Worm (Caenorhabditis elegans) whole organism, late embryonic: ENCODE results near the gene nspg-5.

Experiments used
- C38D4.7 ChIP-seq: fragments of 200-800 bp; sonication (Bioruptor generic); optimal IDR thresholded peaks from 2 replicates; lab custom pipeline; 2018; ENCODE audit warnings: mild to moderate bottlenecking, missing genetic modification characterization, moderate library complexity, missing compliant biosample characterization
- K02D7.2 ChIP-seq: sonication (generic microtip); optimal IDR thresholded peaks from 2 replicates; lab custom pipeline; 2017; ENCODE audit warnings: mild to moderate bottlenecking, missing genetic modification characterization, missing compliant biosample characterization
- K09A11.1 ChIP-seq: sonication (generic microtip); optimal IDR thresholded peaks from 2 replicates; lab custom pipeline; 2017; ENCODE audit warnings: antibody characterized with exemption, mild to moderate bottlenecking, missing genetic modification characterization, missing compliant biosample characterization; ENCODE audit not compliant: insufficient read depth
- T23F11.4 ChIP-seq: fragments of 200-800 bp; sonication (Bioruptor generic); optimal IDR thresholded peaks from 2 replicates; lab custom pipeline; 2018; ENCODE audit warnings: mild to moderate bottlenecking, missing genetic modification characterization, missing compliant biosample characterization
- Y22D7AL.16 ChIP-seq: sonication (generic microtip); optimal IDR thresholded peaks from 2 replicates; lab custom pipeline; 2016; ENCODE audit warnings: missing genetic modification characterization, missing compliant biosample characterization
- ahr-1 ChIP-seq: sonication (generic microtip); optimal IDR thresholded peaks from 2 replicates; lab custom pipeline; 2016; ENCODE audit warnings: missing genetic modification characterization, missing compliant biosample characterization
- ama-1 ChIP-seq: fragments of 150-350 bp; optimal IDR thresholded peaks from 2 replicates; lab custom pipeline; 2014
- ceh-18 ChIP-seq: sonication (generic microtip); optimal IDR thresholded peaks from 2 replicates; lab custom pipeline; 2016; ENCODE audit warnings: missing genetic modification characterization, missing compliant biosample characterization
- ceh-2 ChIP-seq: sonication (generic microtip); optimal IDR thresholded peaks from 2 replicates; lab custom pipeline; 2016; ENCODE audit warnings: missing genotype, missing genetic modification characterization, missing compliant biosample characterization
- ceh-22 ChIP-seq: sonication (generic microtip); optimal IDR thresholded peaks from 2 replicates; lab custom pipeline; 2017; ENCODE audit warnings: missing biosample characterization, missing genetic modification characterization
- ceh-24 ChIP-seq: sonication (generic microtip); optimal IDR thresholded peaks from 2 replicates; lab custom pipeline; 2016; ENCODE audit warnings: mild to moderate bottlenecking, missing genetic modification characterization, missing compliant biosample characterization
- ceh-30 ChIP-seq: fragments of 150-350 bp; optimal IDR thresholded peaks from 2 replicates; lab custom pipeline; 2014; ENCODE audit warnings: missing biosample characterization, missing genetic modification characterization
- ceh-31 ChIP-seq: sonication (generic microtip); optimal IDR thresholded peaks from 2 replicates; lab custom pipeline; 2016; ENCODE audit warnings: missing genetic modification characterization, missing compliant biosample characterization
- ceh-34 ChIP-seq: sonication (generic microtip); optimal IDR thresholded peaks from 2 replicates; lab custom pipeline; 2016; ENCODE audit warnings: mild to moderate bottlenecking, missing genetic modification characterization, missing compliant biosample characterization
- ceh-45 ChIP-seq: fragments of 200-800 bp; sonication (Bioruptor generic); IDR thresholded peaks from 2 replicates; pipeline ENCODE4 v1.3.6; 2022; ENCODE audit warnings: missing genetic modification reagents, missing genetic modification characterization, missing compliant biosample characterization
- ceh-48 ChIP-seq: sonication (generic microtip); optimal IDR thresholded peaks from 2 replicates; lab custom pipeline; 2016; ENCODE audit warnings: missing genetic modification characterization, inconsistent platforms, missing compliant biosample characterization
- ceh-6 ChIP-seq: fragments of 200-800 bp; sonication (Bioruptor generic); optimal IDR thresholded peaks from 2 replicates; lab custom pipeline; 2018; ENCODE audit warnings: mild to moderate bottlenecking, missing genetic modification characterization, missing compliant biosample characterization
- ceh-9 ChIP-seq: sonication (generic microtip); optimal IDR thresholded peaks from 2 replicates; lab custom pipeline; 2016; ENCODE audit warnings: mild to moderate bottlenecking, missing genetic modification characterization, inconsistent platforms, missing compliant biosample characterization
- ets-4 ChIP-seq: sonication (generic microtip); optimal IDR thresholded peaks from 2 replicates; lab custom pipeline; 2016; ENCODE audit warnings: missing genetic modification characterization, missing compliant biosample characterization
- eyg-1 ChIP-seq: sonication (generic microtip); optimal IDR thresholded peaks from 2 replicates; lab custom pipeline; 2016; ENCODE audit warnings: missing genotype, missing genetic modification characterization, missing compliant biosample characterization
- fax-1 ChIP-seq: sonication (generic microtip); optimal IDR thresholded peaks from 2 replicates; lab custom pipeline; 2016; ENCODE audit warnings: missing genotype, missing genetic modification characterization, missing compliant biosample characterization
- fkh-10 ChIP-seq: fragments of 150-350 bp; optimal IDR thresholded peaks from 2 replicates; lab custom pipeline; 2014; ENCODE audit warnings: missing biosample characterization, missing genetic modification reagents, missing genetic modification characterization
- fkh-6 ChIP-seq: sonication (generic microtip); optimal IDR thresholded peaks from 2 replicates; lab custom pipeline; 2016; ENCODE audit warnings: missing genetic modification characterization, missing compliant biosample characterization
- gmeb-2 ChIP-seq: sonication (generic microtip); optimal IDR thresholded peaks from 2 replicates; lab custom pipeline; 2016; ENCODE audit warnings: missing genetic modification characterization, inconsistent platforms, missing compliant biosample characterization
- hlh-13 ChIP-seq: fragments of 200-800 bp; sonication (Bioruptor generic); optimal IDR thresholded peaks from 2 replicates; lab custom pipeline; 2018; ENCODE audit warnings: mild to moderate bottlenecking, missing genetic modification characterization, missing compliant biosample characterization
- hlh-15 ChIP-seq: sonication (generic microtip); optimal IDR thresholded peaks from 2 replicates; lab custom pipeline; 2016; ENCODE audit warnings: missing genetic modification characterization, missing compliant biosample characterization
- hlh-30 ChIP-seq: sonication (generic microtip); optimal IDR thresholded peaks from 2 replicates; lab custom pipeline; 2017; ENCODE audit warnings: antibody characterized with exemption, missing genetic modification characterization, missing compliant biosample characterization; ENCODE audit not compliant: insufficient read depth
- hlh-6 ChIP-seq: sonication (generic microtip); optimal IDR thresholded peaks from 2 replicates; lab custom pipeline; 2016; ENCODE audit warnings: missing genotype, missing genetic modification characterization, missing compliant biosample characterization
- hlh-8 ChIP-seq: sonication (generic microtip); optimal IDR thresholded peaks from 2 replicates; lab custom pipeline; 2016; ENCODE audit warnings: missing genotype, missing genetic modification characterization, missing compliant biosample characterization
- nfya-1 ChIP-seq: sonication (generic microtip); optimal IDR thresholded peaks from 2 replicates; lab custom pipeline; 2017; ENCODE audit warnings: missing genetic modification characterization, mild to moderate bottlenecking, missing compliant biosample characterization, antibody characterized with exemption, moderate library complexity
- odd-2 ChIP-seq: sonication (generic microtip); optimal IDR thresholded peaks from 2 replicates; lab custom pipeline; 2017; ENCODE audit warnings: antibody characterized with exemption, mild to moderate bottlenecking, missing genetic modification characterization, missing compliant biosample characterization
- pag-3 ChIP-seq: sonication (generic microtip); optimal IDR thresholded peaks from 2 replicates; lab custom pipeline; 2016; ENCODE audit warnings: missing compliant biosample characterization, missing genetic modification characterization, borderline replicate concordance
- pax-1 ChIP-seq: fragments of 150-350 bp; optimal IDR thresholded peaks from 2 replicates; lab custom pipeline; 2014; ENCODE audit warnings: missing biosample characterization, missing genetic modification characterization
- pha-4 ChIP-seq: fragments of 150-350 bp; optimal IDR thresholded peaks from 2 replicates; lab custom pipeline; 2018; ENCODE audit warnings: missing biosample characterization, missing genetic modification reagents, missing genetic modification characterization
- pqm-1 ChIP-seq: sonication (generic microtip); optimal IDR thresholded peaks from 2 replicates; lab custom pipeline; 2016; ENCODE audit warnings: missing genetic modification characterization, missing compliant biosample characterization
- pros-1 ChIP-seq: fragments of 150-350 bp; optimal IDR thresholded peaks from 2 replicates; lab custom pipeline; 2014; ENCODE audit warnings: missing biosample characterization, missing genetic modification reagents, missing genetic modification characterization
- ref-2 ChIP-seq: sonication (generic microtip); optimal IDR thresholded peaks from 2 replicates; lab custom pipeline; 2016; ENCODE audit warnings: missing genetic modification characterization, missing compliant biosample characterization
- rnt-1 ChIP-seq: sonication (generic microtip); optimal IDR thresholded peaks from 2 replicates; lab custom pipeline; 2016; ENCODE audit warnings: missing genetic modification characterization, missing compliant biosample characterization
- sdc-2 ChIP-seq: sonication (generic microtip); optimal IDR thresholded peaks from 2 replicates; lab custom pipeline; 2016; ENCODE audit warnings: missing genotype, missing genetic modification characterization, missing compliant biosample characterization
- sox-2 ChIP-seq: fragments of 200-800 bp; sonication (Bioruptor generic); IDR thresholded peaks from 2 replicates; pipeline ENCODE4 v1.3.6; 2022; ENCODE audit warnings: missing genetic modification reagents, missing genetic modification characterization, missing compliant biosample characterization
- sox-4 ChIP-seq: sonication (generic microtip); optimal IDR thresholded peaks from 2 replicates; lab custom pipeline; 2017; ENCODE audit warnings: mild to moderate bottlenecking, missing genetic modification characterization, inconsistent platforms, missing compliant biosample characterization
- syd-9 ChIP-seq: sonication (generic microtip); optimal IDR thresholded peaks from 2 replicates; lab custom pipeline; 2016; ENCODE audit warnings: mild to moderate bottlenecking, missing genetic modification characterization, moderate library complexity, missing compliant biosample characterization
- tbx-2 ChIP-seq: sonication (generic microtip); optimal IDR thresholded peaks from 2 replicates; lab custom pipeline; 2016; ENCODE audit warnings: missing genetic modification characterization, missing compliant biosample characterization
- tbx-7 ChIP-seq: sonication (generic microtip); optimal IDR thresholded peaks from 2 replicates; lab custom pipeline; 2016; ENCODE audit warnings: missing genotype, missing genetic modification characterization, missing compliant biosample characterization
- ttx-3 ChIP-seq: sonication (generic microtip); optimal IDR thresholded peaks from 2 replicates; lab custom pipeline; 2016; ENCODE audit warnings: missing genetic modification reagents, missing genetic modification characterization, missing compliant biosample characterization
- unc-42 ChIP-seq: sonication (generic microtip); optimal IDR thresholded peaks from 2 replicates; lab custom pipeline; 2016; ENCODE audit warnings: missing genotype, missing genetic modification characterization, missing compliant biosample characterization
- unc-55 ChIP-seq: sonication (generic microtip); optimal IDR thresholded peaks from 2 replicates; lab custom pipeline; 2017; ENCODE audit warnings: missing biosample characterization, missing genetic modification reagents, missing genetic modification characterization
- zip-5 ChIP-seq: sonication (generic microtip); optimal IDR thresholded peaks from 2 replicates; lab custom pipeline; 2016; ENCODE audit warnings: missing genetic modification characterization, missing compliant biosample characterization

nspg-5 gene

ce11 chrX:2990145-2990544 is 8.3 kb downstream of the nspg-5 start:
- TF ChIP-seq fkh-6 (tag; lab: Kevin White, UChicago), result no peak
- no peak for TF ChIP-seq ceh-34 (tag; lab: Kevin White, UChicago)
- no peak for TF ChIP-seq hlh-30 (tag; lab: Kevin White, UChicago)
- TF ChIP-seq ceh-45, result no peak
- TF ChIP-seq ahr-1 (tag; lab: Kevin White, UChicago), result no peak
- no peak for TF ChIP-seq K02D7.2 (tag; lab: Kevin White, UChicago)
- no peak for TF ChIP-seq sox-2 (GFP tag; lab: Robert Waterston, UW)
- TF ChIP-seq odd-2, result no peak
- TF ChIP-seq ceh-2 (tag; lab: Kevin White, UChicago), result no peak
- TF ChIP-seq ceh-9 (tag; lab: Kevin White, UChicago), result no peak
- TF ChIP-seq ceh-18, result no peak
- no peak for TF ChIP-seq unc-42 (tag; lab: Kevin White, UChicago)
- TF ChIP-seq, all 69 proteins: peak for 0

- no peak for TF ChIP-seq nfya-1 (tag; lab: Kevin White, UChicago)
- TF ChIP-seq unc-55 (GFP tag; lab: Kevin White, UChicago), result no peak
- TF ChIP-seq hlh-30 (tag; lab: Kevin White, UChicago), result peak; percentile 14
Measured at ce11 chrX:2996318-2996717, 14.5 kb downstream of the nspg-5 start.

ce11 chrX:2996976-2997399 is 15.2 kb downstream of the nspg-5 start:
- TF ChIP-seq sox-4 (no peak), fax-1 (tag; lab: Kevin White, UChicago) (no peak), ceh-48 (tag; lab: Kevin White, UChicago) (peak; percentile 51), rnt-1 (tag; lab: Kevin White, UChicago) (peak; percentile 96), ceh-24 (tag; lab: Kevin White, UChicago) (no peak), unc-42 (tag; lab: Kevin White, UChicago) (peak; percentile 95), ttx-3 (peak; percentile 57), unc-55 (GFP tag; lab: Kevin White, UChicago) (peak; percentile 81), K09A11.1 (peak; percentile 89), pax-1 (peak; percentile 90), T23F11.4 (GFP tag; lab: Kevin White, UChicago) (no peak), sdc-2 (tag; lab: Kevin White, UChicago) (peak; percentile 99), ceh-31 (tag; lab: Kevin White, UChicago) (peak; percentile 95), tbx-7 (tag; lab: Kevin White, UChicago) (no peak), ceh-30 (tag; lab: Kevin White, UChicago) (peak; percentile 42), ceh-45 (peak; percentile 77), ceh-22 (tag; lab: Kevin White, UChicago) (no peak), pros-1 (peak; percentile 89), hlh-13 (GFP tag; lab: Kevin White, UChicago) (peak; percentile 33), hlh-15 (peak; percentile 40), ceh-6 (peak; percentile 10), C38D4.7 (no peak), pag-3 (tag; lab: Kevin White, UChicago) (peak; percentile 22), pqm-1 (tag; lab: Kevin White, UChicago) (peak; percentile 79), gmeb-2 (tag; lab: Kevin White, UChicago) (peak; percentile 51), hlh-6 (tag; lab: Kevin White, UChicago) (peak; percentile 8), fkh-10 (GFP tag; lab: Kevin White, UChicago) (peak; percentile 47), zip-5 (tag; lab: Kevin White, UChicago) (peak; percentile 59), K02D7.2 (tag; lab: Kevin White, UChicago) (no peak), pha-4 (tag; lab: Kevin White, UChicago) (no peak), ceh-34 (tag; lab: Kevin White, UChicago) (peak; percentile 88), eyg-1 (peak; percentile 20), ceh-2 (tag; lab: Kevin White, UChicago) (peak; percentile 58), syd-9 (peak; percentile 79), tbx-2 (tag; lab: Kevin White, UChicago) (peak; percentile 95), ahr-1 (tag; lab: Kevin White, UChicago) (peak; percentile 27), Y22D7AL.16 (tag; lab: Kevin White, UChicago) (no peak), hlh-8 (tag; lab: Kevin White, UChicago) (peak; percentile 27), ets-4 (tag; lab: Kevin White, UChicago) (peak; percentile 72), ama-1 (lab: Kevin White, UChicago) (no peak), ref-2 (peak; percentile 90)
